Worm (Caenorhabditis elegans) whole organism, midembryonic: ENCODE results near the gene C34B4.2.

ENCODE experiments used
- T22C8.4 ChIP-seq: fragments of 200-800 bp; sonication (Bioruptor generic); IDR thresholded peaks from 2 replicates; pipeline ENCODE4 v1.3.6; 2022; ENCODE audit warnings: missing genetic modification characterization, missing compliant biosample characterization
- cog-1 ChIP-seq: sonication (generic microtip); optimal IDR thresholded peaks from 2 replicates; lab custom pipeline; 2016; ENCODE audit warnings: missing genetic modification characterization, missing compliant biosample characterization
- flt-1 ChIP-seq: fragments of 200-800 bp; sonication (Bioruptor generic); IDR thresholded peaks from 2 replicates; pipeline ENCODE4 v1.3.6; 2022; ENCODE audit warnings: missing genetic modification characterization, missing compliant biosample characterization
- klf-2 ChIP-seq: fragments of 200-800 bp; sonication (Bioruptor generic); conservative IDR thresholded peaks from 2 replicates; pipeline ENCODE4 v1.3.6; 2022; ENCODE audit warnings: missing genetic modification reagents, missing genetic modification characterization, missing compliant biosample characterization
- med-1 ChIP-seq: sonication (generic microtip); optimal IDR thresholded peaks from 2 replicates; lab custom pipeline; 2017; ENCODE audit warnings: missing genetic modification characterization, mild to moderate bottlenecking, missing compliant biosample characterization, antibody characterized with exemption, missing genetic modification reagents; ENCODE audit not compliant: insufficient read depth
- ref-1 ChIP-seq: fragments of 200-800 bp; sonication (Bioruptor generic); conservative IDR thresholded peaks from 2 replicates; pipeline ENCODE4 v1.3.6; 2022; ENCODE audit warnings: missing genetic modification reagents, missing genetic modification characterization, missing compliant biosample characterization
- tab-1 ChIP-seq: fragments of 200-800 bp; sonication (Bioruptor generic); IDR thresholded peaks from 2 replicates; pipeline ENCODE4 v1.3.6; 2022; ENCODE audit warnings: missing genetic modification characterization, missing compliant biosample characterization
- ztf-23 ChIP-seq: fragments of 200-800 bp; sonication (Bioruptor generic); IDR thresholded peaks from 2 replicates; pipeline ENCODE4 v1.3.6; 2022; ENCODE audit warnings: missing genetic modification reagents, missing genetic modification characterization, missing compliant biosample characterization
- ztf-29 ChIP-seq: fragments of 200-800 bp; sonication (Bioruptor generic); IDR thresholded peaks from 2 replicates; pipeline ENCODE4 v1.3.6; 2022; ENCODE audit warnings: missing genetic modification reagents, missing genetic modification characterization, missing compliant biosample characterization

Gene C34B4.2

ce11 chrV:13095654-13096053 is 12.8 kb downstream of the C34B4.2 start, which contains the start of gene C34B4.5:
Gene C34B4.5 (plus strand): TSS chrV:13095954.
- TF ChIP-seq T22C8.4 (GFP tag; lab: Robert Waterston, UW), result no peak
- no peak for TF ChIP-seq med-1 (GFP tag; lab: Kevin White, UChicago)
- TF ChIP-seq klf-2, result no peak
- no peak for TF ChIP-seq flt-1 (GFP tag; lab: Robert Waterston, UW)
- TF ChIP-seq tab-1 (GFP tag; lab: Robert Waterston, UW), result no peak
- no peak for TF ChIP-seq ztf-23
- no peak for TF ChIP-seq ztf-29 (GFP tag; lab: Robert Waterston, UW)
- no peak for TF ChIP-seq ref-1 (GFP tag; lab: Robert Waterston, UW)
- TF ChIP-seq cog-1 (tag; lab: Kevin White, UChicago), result no peak

DNA sequence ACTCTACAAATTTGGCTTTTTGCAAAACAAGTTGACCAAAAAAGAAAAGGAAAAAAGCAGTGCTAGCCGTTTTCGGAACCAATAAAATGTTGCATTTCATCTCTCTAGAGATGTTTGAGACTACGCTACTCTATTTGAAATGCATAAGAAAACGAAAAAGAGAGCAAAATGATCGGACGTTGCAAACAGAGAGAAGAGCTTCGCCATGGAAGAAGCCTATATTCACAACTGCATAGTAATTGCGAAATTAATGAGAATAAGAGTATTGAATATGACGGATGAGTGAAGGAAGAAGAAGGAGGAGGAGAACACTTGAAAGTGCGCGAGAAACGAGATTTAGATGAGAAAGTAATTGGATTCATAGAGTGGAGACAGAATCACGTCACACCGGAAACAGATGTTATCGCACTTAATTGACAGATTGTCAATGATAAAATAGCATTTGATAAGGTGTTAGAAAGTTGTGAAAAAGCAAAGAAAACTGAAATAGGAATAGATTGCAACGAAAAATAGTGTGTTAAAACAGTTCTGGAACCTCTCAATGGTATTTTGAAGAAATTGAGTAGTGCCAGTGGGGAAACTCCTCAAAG is 23.1 kb downstream of the C34B4.2 start:
- TF ChIP-seq klf-2 (no peak), cog-1 (tag; lab: Kevin White, UChicago) (no peak)

ce11 chrV:13111599-13112191 is 28.8 kb downstream of the C34B4.2 start:
- TF ChIP-seq klf-2 (no peak), T22C8.4 (GFP tag; lab: Robert Waterston, UW) (no peak), ref-1 (GFP tag; lab: Robert Waterston, UW) (no peak), med-1 (GFP tag; lab: Kevin White, UChicago) (no peak), tab-1 (GFP tag; lab: Robert Waterston, UW) (no peak), flt-1 (GFP tag; lab: Robert Waterston, UW) (no peak), ztf-23 (no peak)

DNA sequence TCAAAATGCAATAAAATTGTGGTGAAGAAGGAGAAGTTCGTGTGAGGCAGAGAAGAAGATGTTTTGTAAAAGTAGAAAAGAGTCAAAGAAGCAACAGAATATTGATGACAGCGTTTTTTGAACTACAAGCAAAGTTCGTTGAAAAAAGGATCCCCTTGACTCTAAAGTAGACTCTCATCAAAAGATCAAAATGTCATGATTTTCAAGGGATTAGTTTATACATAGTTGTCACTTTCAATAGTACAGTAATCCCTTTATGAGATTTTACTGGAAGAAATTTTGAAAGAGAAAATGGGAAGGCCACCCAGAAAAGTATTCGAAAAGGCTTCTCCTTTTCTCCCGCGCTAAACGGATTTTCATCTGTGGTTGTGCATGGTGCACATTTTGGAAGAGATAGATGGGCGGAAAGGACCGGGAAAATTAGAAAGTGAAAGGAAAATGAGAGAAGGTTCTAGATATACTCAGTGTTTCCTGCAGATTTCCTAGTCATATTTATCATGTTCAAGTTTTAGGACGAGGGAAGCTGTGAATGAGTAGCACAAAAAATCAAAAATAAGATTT is 30.2 kb downstream of the C34B4.2 start:
- TF ChIP-seq ref-1 (GFP tag; lab: Robert Waterston, UW) (no peak), T22C8.4 (GFP tag; lab: Robert Waterston, UW) (no peak), cog-1 (tag; lab: Kevin White, UChicago) (no peak), ztf-29 (GFP tag; lab: Robert Waterston, UW) (no peak), med-1 (GFP tag; lab: Kevin White, UChicago) (no peak), ztf-23 (no peak), tab-1 (GFP tag; lab: Robert Waterston, UW) (no peak), flt-1 (GFP tag; lab: Robert Waterston, UW) (no peak)

DNA sequence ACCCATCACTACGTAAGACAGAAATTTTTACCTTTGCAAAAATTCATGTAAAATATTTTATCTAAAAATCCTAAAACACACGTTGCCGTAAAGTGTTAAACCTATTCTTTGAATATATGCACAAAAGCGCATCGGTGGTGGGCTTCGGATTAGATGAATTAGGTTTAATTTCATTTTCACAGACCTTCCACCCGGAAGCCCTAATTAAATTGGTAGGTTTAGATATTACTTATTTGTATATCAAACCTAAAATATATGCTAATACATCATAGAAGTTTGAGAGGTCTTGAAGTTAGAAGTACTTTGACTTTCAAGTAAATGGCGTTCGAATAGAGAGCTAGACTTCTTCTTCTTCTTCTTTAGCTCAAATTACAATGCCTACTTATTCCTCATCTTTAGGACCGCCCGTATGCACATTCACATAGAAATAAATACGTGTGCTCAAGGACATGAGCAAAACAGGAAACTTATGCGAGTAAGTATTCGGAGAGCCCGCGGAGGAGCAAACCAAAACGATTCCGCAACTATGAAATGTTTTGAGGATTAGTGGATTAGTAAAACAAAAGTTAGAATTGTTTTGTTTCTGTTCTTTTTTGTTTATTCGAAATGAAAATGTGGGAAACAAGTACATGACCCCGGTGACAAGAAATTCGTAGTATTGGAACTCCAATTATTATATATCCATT is 31.8 kb downstream of the C34B4.2 start:
- TF ChIP-seq ztf-29 (GFP tag; lab: Robert Waterston, UW) (no peak), tab-1 (GFP tag; lab: Robert Waterston, UW) (no peak), ztf-23 (no peak)

DNA sequence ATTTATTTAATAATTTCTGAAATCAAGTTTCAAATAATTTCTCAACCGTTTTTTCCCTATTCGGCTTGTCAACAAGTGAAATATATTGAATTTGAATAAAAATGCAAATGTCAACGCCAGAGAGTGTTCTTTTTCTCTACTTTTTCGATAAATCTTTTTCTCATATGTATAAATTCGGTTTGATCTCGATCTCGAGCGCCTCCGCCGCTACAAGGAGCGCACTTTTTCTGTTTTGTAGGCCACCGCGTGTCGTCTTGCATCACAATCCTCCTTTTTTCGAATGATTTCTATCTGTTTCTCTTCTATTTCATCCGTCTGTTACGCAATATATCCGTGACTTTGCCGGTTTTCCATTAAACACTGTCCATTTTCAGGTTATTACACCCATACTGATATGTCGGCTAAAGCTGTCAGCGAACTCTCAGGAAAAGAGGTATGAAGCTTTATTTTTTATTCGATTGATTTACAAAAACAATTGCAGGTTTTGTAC is 33.3 kb downstream of the C34B4.2 start, which contains the start of gene acly-2:
Gene acly-2, plus strand, starts transcription at position 375 of the 490 bp plus-strand sequence.
- TF ChIP-seq tab-1 (GFP tag; lab: Robert Waterston, UW) (no peak), flt-1 (GFP tag; lab: Robert Waterston, UW) (no peak), cog-1 (tag; lab: Kevin White, UChicago) (no peak), klf-2 (no peak), ztf-23 (no peak), ref-1 (GFP tag; lab: Robert Waterston, UW) (no peak), med-1 (GFP tag; lab: Kevin White, UChicago) (no peak), T22C8.4 (GFP tag; lab: Robert Waterston, UW) (no peak), ztf-29 (GFP tag; lab: Robert Waterston, UW) (no peak)

DNA sequence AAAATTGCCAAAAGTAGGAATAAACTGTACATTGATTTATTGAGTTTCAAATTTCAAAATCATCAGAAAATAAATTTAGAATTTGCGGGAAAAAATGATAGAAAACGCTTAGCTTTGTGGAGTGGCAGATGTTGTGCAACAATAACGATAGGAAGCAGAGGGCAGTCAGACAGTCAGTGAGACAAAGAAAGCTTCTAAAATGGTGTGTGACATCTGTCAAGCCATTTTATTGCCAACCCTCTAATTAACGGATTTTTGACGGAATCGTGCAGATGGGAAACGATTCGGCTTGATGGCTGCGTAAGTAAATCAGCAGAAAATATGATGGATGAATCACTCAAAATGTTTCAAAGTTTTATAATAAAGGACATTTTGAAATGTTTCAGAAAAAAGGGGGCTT is 37.2 kb downstream of the C34B4.2 start, which contains the start of gene max-1:
Gene max-1, minus strand, starts transcription at position 124 of the 400 bp plus-strand sequence.
- TF ChIP-seq ref-1 (GFP tag; lab: Robert Waterston, UW) (no peak), ztf-23 (no peak), klf-2 (no peak), flt-1 (GFP tag; lab: Robert Waterston, UW) (no peak), med-1 (GFP tag; lab: Kevin White, UChicago) (no peak), T22C8.4 (GFP tag; lab: Robert Waterston, UW) (no peak)

- no peak for TF ChIP-seq cog-1 (tag; lab: Kevin White, UChicago)
Measured at ce11 chrV:13121266-13121665, 38.4 kb downstream of the C34B4.2 start.

- no peak for TF ChIP-seq flt-1 (GFP tag; lab: Robert Waterston, UW)
- no peak for TF ChIP-seq ztf-29 (GFP tag; lab: Robert Waterston, UW)
- no peak for TF ChIP-seq med-1 (GFP tag; lab: Kevin White, UChicago)
- no peak for TF ChIP-seq ztf-23
- TF ChIP-seq tab-1 (GFP tag; lab: Robert Waterston, UW), result no peak
- no peak for TF ChIP-seq klf-2
- no peak for TF ChIP-seq cog-1 (tag; lab: Kevin White, UChicago)
Measured at ce11 chrV:13129895-13130294, 47.0 kb downstream of the C34B4.2 start, which contains the start of gene eat-6. Gene eat-6 (minus strand): TSS chrV:13129995.
